Fruit fly (Drosophila melanogaster) whole organism, embryonic: Measurements from ENCODE around the gene CG6891.

ENCODE experiments used
- Ada2b ChIP-seq: fragments of 200-800 bp; sonication (Bioruptor generic); IDR thresholded peaks from 2 replicates; pipeline ENCODE4 v1.3.6; 2022; ENCODE audit warnings: missing biosample characterization, missing genetic modification characterization
- B-H2 ChIP-seq: fragments of 200-800 bp; sonication (Bioruptor generic); optimal IDR thresholded peaks from 2 replicates; lab custom pipeline; 2018; ENCODE audit warnings: missing biosample characterization, mild to moderate bottlenecking, missing genetic modification characterization
- BtbVII ChIP-seq: fragments of 200-800 bp; sonication (Bioruptor generic); optimal IDR thresholded peaks from 3 replicates; lab custom pipeline; 2017; ENCODE audit warnings: missing biosample characterization, mild to moderate bottlenecking, missing genetic modification characterization
- Bteb2 ChIP-seq: fragments of 200-800 bp; sonication (Bioruptor generic); optimal IDR thresholded peaks from 2 replicates; lab custom pipeline; 2016; ENCODE audit warnings: missing biosample characterization, missing genetic modification characterization
- CG11247 ChIP-seq: fragments of 200-800 bp; sonication (Bioruptor generic); IDR thresholded peaks from 2 replicates; pipeline ENCODE4 v1.3.6; 2022; ENCODE audit warnings: missing biosample characterization, missing genetic modification characterization
- CG12219 ChIP-seq: fragments of 200-800 bp; sonication (Bioruptor generic); optimal IDR thresholded peaks from 3 replicates; lab custom pipeline; 2018; ENCODE audit warnings: missing biosample characterization, mild to moderate bottlenecking, missing genetic modification characterization
- CG13123 ChIP-seq: fragments of 200-800 bp; sonication (Bioruptor generic); optimal IDR thresholded peaks from 2 replicates; lab custom pipeline; 2016; ENCODE audit warnings: missing biosample characterization, missing genetic modification characterization
- CG16779 ChIP-seq: fragments of 200-800 bp; sonication (Bioruptor generic); IDR thresholded peaks from 2 replicates; pipeline ENCODE4 v1.3.6; 2022; ENCODE audit warnings: missing biosample characterization, missing genetic modification characterization
- CG16815 ChIP-seq: fragments of 200-800 bp; sonication (Bioruptor generic); optimal IDR thresholded peaks from 3 replicates; lab custom pipeline; 2017; ENCODE audit warnings: missing biosample characterization, mild to moderate bottlenecking, missing genetic modification characterization
- CG17359 ChIP-seq: fragments of 200-800 bp; sonication (Bioruptor generic); optimal IDR thresholded peaks from 3 replicates; lab custom pipeline; 2018; ENCODE audit warnings: missing biosample characterization, mild to moderate bottlenecking, missing genetic modification characterization, moderate library complexity
- CG2678 ChIP-seq: fragments of 200-800 bp; sonication (Bioruptor generic); optimal IDR thresholded peaks from 3 replicates; lab custom pipeline; 2019; ENCODE audit warnings: missing biosample characterization, mild to moderate bottlenecking, missing genetic modification characterization, moderate library complexity
- CG2712 ChIP-seq: fragments of 200-800 bp; optimal IDR thresholded peaks from 3 replicates; lab custom pipeline; 2019; ENCODE audit warnings: missing biosample characterization, mild to moderate bottlenecking, missing genetic modification characterization, moderate library complexity
- CG31441 ChIP-seq: fragments of 200-800 bp; sonication (Bioruptor generic); IDR thresholded peaks from 2 replicates; pipeline ENCODE4 v1.3.6; 2022; ENCODE audit warnings: missing biosample characterization, missing genetic modification characterization
- CG32772 ChIP-seq: fragments of 200-800 bp; sonication (Bioruptor generic); IDR thresholded peaks from 2 replicates; pipeline ENCODE4 v1.3.6; 2022; ENCODE audit warnings: missing biosample characterization, missing genetic modification characterization
- CG3847 ChIP-seq: fragments of 200-800 bp; sonication (Bioruptor generic); IDR thresholded peaks from 2 replicates; pipeline ENCODE4 v1.3.6; 2022; ENCODE audit warnings: missing biosample characterization, missing genetic modification characterization
- CG4730 ChIP-seq: fragments of 200-800 bp; sonication (Bioruptor generic); IDR thresholded peaks from 2 replicates; pipeline ENCODE4 v1.3.6; 2022; ENCODE audit warnings: missing biosample characterization, missing genetic modification characterization
- CG4854 ChIP-seq: fragments of 200-800 bp; sonication (Bioruptor generic); optimal IDR thresholded peaks from 2 replicates; lab custom pipeline; 2016; ENCODE audit warnings: missing biosample characterization, missing genetic modification characterization, inconsistent platforms
- CG5953 ChIP-seq: fragments of 200-800 bp; sonication (Bioruptor generic); IDR thresholded peaks from 2 replicates; pipeline ENCODE4 v1.3.6; 2022; ENCODE audit warnings: missing biosample characterization, missing genetic modification characterization
- CG6254 ChIP-seq: fragments of 200-800 bp; sonication (Bioruptor generic); optimal IDR thresholded peaks from 3 replicates; lab custom pipeline; 2017; ENCODE audit warnings: mild to moderate bottlenecking, missing biosample characterization, missing genetic modification reagents, missing genetic modification characterization
- CG6683 ChIP-seq: fragments of 200-800 bp; sonication (Bioruptor generic); optimal IDR thresholded peaks from 2 replicates; lab custom pipeline; 2017; ENCODE audit warnings: missing biosample characterization, mild to moderate bottlenecking, missing genetic modification characterization, missing genetic modification reagents
- CG6854 ChIP-seq: fragments of 200-800 bp; sonication (Bioruptor generic); optimal IDR thresholded peaks from 3 replicates; lab custom pipeline; 2017; ENCODE audit warnings: missing biosample characterization, mild to moderate bottlenecking, missing genetic modification characterization
- CG7786 ChIP-seq: fragments of 200-800 bp; sonication (Bioruptor generic); optimal IDR thresholded peaks from 2 replicates; lab custom pipeline; 2016; ENCODE audit warnings: missing biosample characterization, missing genetic modification characterization
- CG7839 ChIP-seq: fragments of 200-800 bp; sonication (Bioruptor generic); optimal IDR thresholded peaks from 3 replicates; lab custom pipeline; 2018; ENCODE audit warnings: missing biosample characterization, mild to moderate bottlenecking, missing genetic modification characterization, moderate library complexity
- CG7928 ChIP-seq: fragments of 200-800 bp; sonication (Bioruptor generic); optimal IDR thresholded peaks from 2 replicates; lab custom pipeline; 2017; ENCODE audit warnings: missing biosample characterization, mild to moderate bottlenecking, missing genetic modification characterization
- CG7987 ChIP-seq: fragments of 200-800 bp; sonication (Bioruptor generic); optimal IDR thresholded peaks from 2 replicates; lab custom pipeline; 2018; ENCODE audit warnings: missing biosample characterization, mild to moderate bottlenecking, missing genetic modification characterization, moderate library complexity
- CG8281 ChIP-seq: fragments of 200-800 bp; sonication (Bioruptor generic); optimal IDR thresholded peaks from 2 replicates; lab custom pipeline; 2018; ENCODE audit warnings: missing biosample characterization, mild to moderate bottlenecking, missing genetic modification characterization, moderate library complexity
- D19B ChIP-seq: fragments of 200-800 bp; sonication (Bioruptor generic); optimal IDR thresholded peaks from 2 replicates; lab custom pipeline; 2017; ENCODE audit warnings: missing biosample characterization, mild to moderate bottlenecking, missing genetic modification characterization
- Dek ChIP-seq: fragments of 200-800 bp; sonication (Bioruptor generic); optimal IDR thresholded peaks from 3 replicates; lab custom pipeline; 2019; ENCODE audit warnings: missing biosample characterization, mild to moderate bottlenecking, missing genetic modification characterization, moderate library complexity
- Eip74EF ChIP-seq, 2 experiments: fragments of 200-800 bp in 1 of 2; fragments of >200 bp in 1 of 2; sonication (Bioruptor generic) in 1 of 2; optimal IDR thresholded peaks; 2 replicates each; lab custom pipeline; 2017 to 2019; ENCODE audit warnings: missing biosample characterization in 2 of 2, missing genetic modification characterization in 2 of 2, mild to moderate bottlenecking in 1 of 2, moderate library complexity in 1 of 2
- H15 ChIP-seq: fragments of 200-800 bp; sonication (Bioruptor generic); IDR thresholded peaks from 3 replicates; pipeline ENCODE4 v1.3.6; 2022; ENCODE audit warnings: missing biosample characterization, missing genetic modification characterization
- Hr3 ChIP-seq: fragments of 200-800 bp; sonication (Bioruptor generic); optimal IDR thresholded peaks from 3 replicates; lab custom pipeline; 2016; ENCODE audit warnings: missing biosample characterization, missing genetic modification characterization
- Hsf ChIP-seq: fragments of 200-800 bp; sonication (Bioruptor generic); optimal IDR thresholded peaks from 3 replicates; lab custom pipeline; 2016; ENCODE audit warnings: missing biosample characterization, missing genetic modification characterization
- NK7.1 ChIP-seq: fragments of 200-800 bp; sonication (Bioruptor generic); optimal IDR thresholded peaks from 3 replicates; lab custom pipeline; 2016; ENCODE audit warnings: missing biosample characterization, missing genetic modification characterization
- Oli ChIP-seq: fragments of 200-800 bp; sonication (Bioruptor generic); optimal IDR thresholded peaks from 2 replicates; lab custom pipeline; 2018; ENCODE audit warnings: missing biosample characterization, mild to moderate bottlenecking, missing genetic modification characterization, moderate library complexity
- az2 ChIP-seq: fragments of 200-800 bp; sonication (Bioruptor generic); optimal IDR thresholded peaks from 3 replicates; lab custom pipeline; 2016; ENCODE audit warnings: missing biosample characterization, missing genetic modification characterization
- chif ChIP-seq, 2 experiments: fragments of 200-800 bp; sonication (Bioruptor generic); optimal IDR thresholded peaks; 3 replicates each; lab custom pipeline; 2016; ENCODE audit warnings: missing biosample characterization in 2 of 2, missing genetic modification characterization in 2 of 2
- chinmo ChIP-seq: fragments of 200-800 bp; sonication (Bioruptor generic); IDR thresholded peaks from 4 replicates; pipeline ENCODE4 v1.3.6; 2022; ENCODE audit warnings: missing biosample characterization, missing genetic modification characterization; ENCODE audit not compliant: partially characterized antibody
- disco-r ChIP-seq: fragments of 200-800 bp; sonication (Bioruptor generic); optimal IDR thresholded peaks from 2 replicates; lab custom pipeline; 2016; ENCODE audit warnings: missing biosample characterization, missing genetic modification characterization
- dm ChIP-seq: fragments of 200-800 bp; sonication (Bioruptor generic); optimal IDR thresholded peaks from 3 replicates; lab custom pipeline; 2016; ENCODE audit warnings: missing biosample characterization, missing genetic modification characterization
- dpn ChIP-seq, 2 experiments: fragments of 200-800 bp; sonication (Bioruptor generic); optimal IDR thresholded peaks; 3 replicates each; lab custom pipeline; 2016; ENCODE audit warnings: missing biosample characterization in 2 of 2, missing genetic modification characterization in 2 of 2
- jing ChIP-seq: fragments of 200-800 bp; sonication (Bioruptor generic); optimal IDR thresholded peaks from 2 replicates; lab custom pipeline; 2018; ENCODE audit warnings: missing biosample characterization, mild to moderate bottlenecking, missing genetic modification characterization
- run ChIP-seq: fragments of 200-800 bp; sonication (Bioruptor generic); optimal IDR thresholded peaks from 3 replicates; lab custom pipeline; 2018; ENCODE audit warnings: missing biosample characterization, mild to moderate bottlenecking, missing genetic modification characterization
- seq ChIP-seq: fragments of 200-800 bp; sonication (Bioruptor generic); IDR thresholded peaks from 2 replicates; pipeline ENCODE4 v1.3.6; 2022; ENCODE audit warnings: missing biosample characterization, missing genetic modification characterization
- sima ChIP-seq: fragments of 200-800 bp; sonication (Bioruptor generic); optimal IDR thresholded peaks from 2 replicates; lab custom pipeline; 2016; ENCODE audit warnings: missing biosample characterization, missing genetic modification characterization
- slou ChIP-seq: fragments of 200-800 bp; sonication (Bioruptor generic); optimal IDR thresholded peaks from 3 replicates; lab custom pipeline; 2016; ENCODE audit warnings: missing biosample characterization, missing genetic modification characterization
- sna ChIP-seq: fragments of 200-800 bp; sonication (Bioruptor generic); IDR thresholded peaks from 2 replicates; pipeline ENCODE4 v1.3.6; 2022; ENCODE audit warnings: missing biosample characterization, missing genetic modification characterization; ENCODE audit not compliant: partially characterized antibody
- vnd ChIP-seq: fragments of 200-800 bp; sonication (Bioruptor generic); IDR thresholded peaks from 3 replicates; pipeline ENCODE4 v1.3.6; 2022; ENCODE audit warnings: missing biosample characterization, missing genetic modification characterization; ENCODE audit not compliant: partially characterized antibody
- zf30C ChIP-seq: fragments of 200-800 bp; sonication (Bioruptor generic); optimal IDR thresholded peaks from 3 replicates; lab custom pipeline; 2018; ENCODE audit warnings: missing biosample characterization, mild to moderate bottlenecking, missing genetic modification characterization

The CG6891 gene

DNA sequence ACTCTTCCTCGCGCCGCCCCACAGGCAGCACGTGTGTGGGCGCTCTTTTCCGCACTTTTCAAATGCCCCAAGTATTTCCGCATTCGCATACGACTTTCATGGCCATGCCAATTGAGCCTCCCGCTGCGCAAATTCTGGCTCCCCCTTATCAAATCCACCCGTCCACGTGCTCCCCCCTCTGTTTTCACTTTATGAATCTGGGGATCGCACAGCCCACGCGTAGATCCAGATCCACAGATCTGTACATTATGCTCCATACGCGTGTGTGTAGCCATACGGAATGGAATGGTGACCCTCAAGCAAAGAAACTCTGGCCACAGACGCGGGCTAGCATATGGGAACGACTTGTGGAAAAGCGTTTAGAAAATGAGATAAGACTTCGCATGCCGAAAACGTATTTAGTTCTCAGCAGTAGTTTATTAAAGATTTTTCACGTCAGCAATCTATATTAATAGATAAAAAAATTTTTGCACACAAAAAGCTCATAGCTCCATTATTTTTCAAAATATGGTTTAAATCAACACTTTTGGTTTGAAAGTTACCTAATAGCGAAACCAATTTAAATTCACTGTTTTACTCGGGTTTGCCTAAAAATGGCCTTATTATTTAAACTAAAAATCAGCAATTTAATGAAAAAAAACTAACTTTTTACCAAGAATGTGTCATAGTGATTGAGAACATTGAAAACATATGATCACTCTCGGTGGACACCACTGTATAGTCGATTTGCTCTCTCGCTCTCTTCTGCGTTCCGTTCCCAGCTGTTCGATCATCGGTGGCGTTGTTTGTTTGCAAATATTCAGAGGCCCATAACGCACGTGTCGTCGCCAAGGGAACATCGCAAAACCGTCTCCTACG is 14.6 kb downstream of the CG6891 start (continued):
- TF ChIP-seq NK7.1 (GFP tag; lab: Kevin White, UChicago) (peak; percentile 17), Hsf (peak; percentile 62), CG4854 (peak; percentile 21), CG16815 (peak; percentile 62), CG31441 (GFP tag; lab: Robert Waterston, UW) (peak; percentile 64; the same call in 1 of the 2 replicates), az2 (GFP tag; lab: Kevin White, UChicago) (peak; percentile 44), CG7786 (peak; percentile 59), run (tag; lab: Kevin White, UChicago) (peak; percentile 16), H15 (GFP tag; lab: Robert Waterston, UW) (no peak), seq (no peak), Hr3 (GFP tag; lab: Kevin White, UChicago) (peak; percentile 45), jing (peak; percentile 6), CG8281 (tag; lab: Kevin White, UChicago) (peak; percentile 27), CG2712 (peak; percentile 57), CG3847 (GFP tag; lab: Robert Waterston, UW) (peak; percentile 27; the same call in 1 of the 2 replicates), CG7928 (GFP tag; lab: Kevin White, UChicago) (peak; percentile 17), CG7839 (tag; lab: Kevin White, UChicago) (peak; percentile 79), vnd (GFP tag; lab: Robert Waterston, UW) (no peak), dm (GFP tag; lab: Kevin White, UChicago) (peak; percentile 46), CG7987 (GFP tag; lab: Kevin White, UChicago) (peak; percentile 20), chinmo (GFP tag; lab: Robert Waterston, UW) (0 out of 4 replicates have a peak, but pooled peaks have one; percentile 48), CG6683 (GFP tag; lab: Kevin White, UChicago) (peak; percentile 21), Ada2b (GFP tag; lab: Robert Waterston, UW) (peak; percentile 17; the same call in 1 of the 2 replicates), CG32772 (GFP tag; lab: Robert Waterston, UW) (0 out of 2 replicates have a peak, but pooled peaks have one; percentile 17), Eip74EF (GFP tag; optimal IDR thresholded peaks at IDR 0.05; lab: Kevin White, UChicago) (peak in 1 of 2 experiments; percentile 61), CG4730 (GFP tag; lab: Robert Waterston, UW) (0 out of 2 replicates have a peak, but pooled peaks have one; percentile 11), Dek (tag; lab: Kevin White, UChicago) (peak; percentile 51), CG2678 (tag; lab: Kevin White, UChicago) (peak; percentile 78), CG13123 (GFP tag; lab: Kevin White, UChicago) (no peak), B-H2 (GFP tag; lab: Kevin White, UChicago) (no peak), BtbVII (GFP tag; lab: Kevin White, UChicago) (peak; percentile 61), CG11247 (GFP tag; lab: Robert Waterston, UW) (0 out of 2 replicates have a peak, but pooled peaks have one; percentile 24), Bteb2 (no peak), CG6854 (GFP tag; lab: Kevin White, UChicago) (peak; percentile 61), disco-r (GFP tag; lab: Kevin White, UChicago) (peak; percentile 40), chif (GFP tag; optimal IDR thresholded peaks at IDR 0.05; lab: Kevin White, UChicago) (peak; percentile 37 to 41), CG17359 (tag; lab: Kevin White, UChicago) (peak; percentile 29), CG5953 (GFP tag; lab: Robert Waterston, UW) (no peak), slou (GFP tag; lab: Kevin White, UChicago) (peak; percentile 27), zf30C (GFP tag; lab: Kevin White, UChicago) (no peak), Oli (tag; lab: Kevin White, UChicago) (peak; percentile 67), dpn (GFP tag; optimal IDR thresholded peaks at IDR 0.05; lab: Kevin White, UChicago) (peak; percentile 51 to 62), CG12219 (peak; percentile 17), sima (GFP tag; lab: Kevin White, UChicago) (no peak), CG6254 (no peak), D19B (GFP tag; lab: Kevin White, UChicago) (peak; percentile 68), sna (no peak), CG16779 (GFP tag; lab: Robert Waterston, UW) (no peak)
